Worm (Caenorhabditis elegans) whole organism, midembryonic: ENCODE data around the gene pdfr-1.

Experiments used
- T22C8.4 ChIP-seq: fragments of 200-800 bp; sonication (Bioruptor generic); IDR thresholded peaks from 2 replicates; pipeline ENCODE4 v1.3.6; 2022; ENCODE audit warnings: missing genetic modification characterization, missing compliant biosample characterization
- cog-1 ChIP-seq: sonication (generic microtip); optimal IDR thresholded peaks from 2 replicates; lab custom pipeline; 2016; ENCODE audit warnings: missing genetic modification characterization, missing compliant biosample characterization
- flt-1 ChIP-seq: fragments of 200-800 bp; sonication (Bioruptor generic); IDR thresholded peaks from 2 replicates; pipeline ENCODE4 v1.3.6; 2022; ENCODE audit warnings: missing genetic modification characterization, missing compliant biosample characterization
- med-1 ChIP-seq: sonication (generic microtip); optimal IDR thresholded peaks from 2 replicates; lab custom pipeline; 2017; ENCODE audit warnings: missing genetic modification characterization, mild to moderate bottlenecking, missing compliant biosample characterization, antibody characterized with exemption, missing genetic modification reagents; ENCODE audit not compliant: insufficient read depth
- ref-1 ChIP-seq: fragments of 200-800 bp; sonication (Bioruptor generic); conservative IDR thresholded peaks from 2 replicates; pipeline ENCODE4 v1.3.6; 2022; ENCODE audit warnings: missing genetic modification reagents, missing genetic modification characterization, missing compliant biosample characterization
- tab-1 ChIP-seq: fragments of 200-800 bp; sonication (Bioruptor generic); IDR thresholded peaks from 2 replicates; pipeline ENCODE4 v1.3.6; 2022; ENCODE audit warnings: missing genetic modification characterization, missing compliant biosample characterization
- ztf-23 ChIP-seq: fragments of 200-800 bp; sonication (Bioruptor generic); IDR thresholded peaks from 2 replicates; pipeline ENCODE4 v1.3.6; 2022; ENCODE audit warnings: missing genetic modification reagents, missing genetic modification characterization, missing compliant biosample characterization
- ztf-29 ChIP-seq: fragments of 200-800 bp; sonication (Bioruptor generic); IDR thresholded peaks from 2 replicates; pipeline ENCODE4 v1.3.6; 2022; ENCODE audit warnings: missing genetic modification reagents, missing genetic modification characterization, missing compliant biosample characterization

DNA sequence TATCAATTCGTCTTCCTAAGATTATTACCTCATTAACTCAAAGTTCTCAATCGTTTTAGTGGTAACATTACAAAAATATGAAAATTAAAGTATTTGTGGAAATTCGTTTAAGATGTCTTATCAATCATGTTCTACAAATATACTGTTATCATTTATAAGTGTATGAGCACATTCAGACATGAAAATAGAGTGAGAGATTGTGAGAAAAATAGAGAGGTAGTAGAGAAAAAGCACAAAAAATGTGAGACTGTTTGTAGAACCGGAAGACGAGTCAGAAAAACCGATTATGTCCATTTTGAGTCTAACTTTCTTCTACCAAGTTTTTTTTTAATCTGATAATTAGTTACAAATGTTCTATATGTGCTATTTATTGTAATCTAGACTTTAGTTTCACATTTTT lies 41.4 kb upstream of the pdfr-1 start:
- no peak for TF ChIP-seq flt-1 (GFP tag; lab: Robert Waterston, UW)
- TF ChIP-seq ztf-29 (GFP tag; lab: Robert Waterston, UW) = no peak
- no peak for TF ChIP-seq T22C8.4 (GFP tag; lab: Robert Waterston, UW)
- no peak for TF ChIP-seq cog-1 (tag; lab: Kevin White, UChicago)
- no peak for TF ChIP-seq tab-1
- TF ChIP-seq ztf-23 = no peak
- TF ChIP-seq med-1 (GFP tag; lab: Kevin White, UChicago) = no peak
- no peak for TF ChIP-seq ref-1 (GFP tag; lab: Robert Waterston, UW)
